Fruit fly (Drosophila melanogaster) whole organism, embryonic: ENCODE measurements around the gene yellow-f2.

Experiments
- Abd-B ChIP-seq: fragments of 200-800 bp; sonication (Bioruptor generic); optimal IDR thresholded peaks from 2 replicates; lab custom pipeline; 2018; ENCODE audit warnings: missing biosample characterization, mild to moderate bottlenecking, missing genetic modification characterization, moderate library complexity
- Asciz ChIP-seq: fragments of 200-800 bp; sonication (Bioruptor generic); optimal IDR thresholded peaks from 2 replicates; lab custom pipeline; 2017; ENCODE audit warnings: missing biosample characterization, mild to moderate bottlenecking, missing genetic modification characterization, missing genetic modification reagents
- Atf6 ChIP-seq: fragments of 200-800 bp; sonication (Bioruptor generic); IDR thresholded peaks from 2 replicates; pipeline ENCODE4 v1.3.6; 2022; ENCODE audit warnings: missing biosample characterization, missing genetic modification characterization
- CG10274 ChIP-seq: fragments of 200-800 bp; sonication (Bioruptor generic); optimal IDR thresholded peaks from 3 replicates; lab custom pipeline; 2017; ENCODE audit warnings: missing biosample characterization, mild to moderate bottlenecking, missing genetic modification characterization
- CG11085 ChIP-seq: fragments of 200-800 bp; sonication (Bioruptor generic); IDR thresholded peaks from 2 replicates; pipeline ENCODE4 v1.3.6; 2022; ENCODE audit warnings: missing biosample characterization, missing genetic modification characterization
- CG13123 ChIP-seq: fragments of 200-800 bp; sonication (Bioruptor generic); optimal IDR thresholded peaks from 2 replicates; lab custom pipeline; 2016; ENCODE audit warnings: missing biosample characterization, missing genetic modification characterization
- CG13624 ChIP-seq: fragments of 200-800 bp; sonication (Bioruptor generic); optimal IDR thresholded peaks from 2 replicates; lab custom pipeline; 2016; ENCODE audit warnings: missing biosample characterization, missing genetic modification characterization
- CG14965 ChIP-seq: fragments of 200-800 bp; sonication (Bioruptor generic); optimal IDR thresholded peaks from 2 replicates; lab custom pipeline; 2016; ENCODE audit warnings: missing biosample characterization, missing genetic modification characterization, borderline replicate concordance
- CG16779 ChIP-seq: fragments of 200-800 bp; sonication (Bioruptor generic); IDR thresholded peaks from 2 replicates; pipeline ENCODE4 v1.3.6; 2022; ENCODE audit warnings: missing biosample characterization, missing genetic modification characterization
- CG16815 ChIP-seq: fragments of 200-800 bp; sonication (Bioruptor generic); optimal IDR thresholded peaks from 3 replicates; lab custom pipeline; 2017; ENCODE audit warnings: missing biosample characterization, mild to moderate bottlenecking, missing genetic modification characterization
- CG17359 ChIP-seq: fragments of 200-800 bp; sonication (Bioruptor generic); optimal IDR thresholded peaks from 3 replicates; lab custom pipeline; 2018; ENCODE audit warnings: missing biosample characterization, mild to moderate bottlenecking, missing genetic modification characterization, moderate library complexity
- CG17361 ChIP-seq: fragments of 200-800 bp; sonication (Bioruptor generic); IDR thresholded peaks from 3 replicates; pipeline ENCODE4 v1.3.6; 2022; ENCODE audit warnings: missing biosample characterization, missing genetic modification characterization
- CG18011 ChIP-seq: fragments of 200-800 bp; sonication (Bioruptor generic); optimal IDR thresholded peaks from 2 replicates; lab custom pipeline; 2017; ENCODE audit warnings: missing biosample characterization, missing genetic modification characterization, mild to moderate bottlenecking, moderate library complexity, missing genotype
- CG2120 ChIP-seq: fragments of 200-800 bp; sonication (Bioruptor generic); optimal IDR thresholded peaks from 3 replicates; lab custom pipeline; 2016; ENCODE audit warnings: missing biosample characterization, missing genetic modification characterization
- CG31388 ChIP-seq: fragments of 200-800 bp; sonication (Bioruptor generic); optimal IDR thresholded peaks from 2 replicates; lab custom pipeline; 2016; ENCODE audit warnings: missing biosample characterization, missing genetic modification characterization
- CG32772 ChIP-seq: fragments of 200-800 bp; sonication (Bioruptor generic); IDR thresholded peaks from 2 replicates; pipeline ENCODE4 v1.3.6; 2022; ENCODE audit warnings: missing biosample characterization, missing genetic modification characterization
- CG4617 ChIP-seq: fragments of 200-800 bp; sonication (Bioruptor generic); optimal IDR thresholded peaks from 3 replicates; lab custom pipeline; 2016; ENCODE audit warnings: missing biosample characterization, missing genetic modification characterization, borderline replicate concordance
- Dbx ChIP-seq: fragments of 200-800 bp; sonication (Bioruptor generic); IDR thresholded peaks from 3 replicates; pipeline ENCODE4 v1.3.6; 2022; ENCODE audit warnings: missing biosample characterization, missing genetic modification characterization
- Dek ChIP-seq: fragments of 200-800 bp; sonication (Bioruptor generic); optimal IDR thresholded peaks from 3 replicates; lab custom pipeline; 2019; ENCODE audit warnings: missing biosample characterization, mild to moderate bottlenecking, missing genetic modification characterization, moderate library complexity
- Dip2 ChIP-seq: fragments of 200-800 bp; sonication (Bioruptor generic); IDR thresholded peaks from 2 replicates; pipeline ENCODE4 v1.3.6; 2022; ENCODE audit warnings: missing biosample characterization, missing genetic modification characterization
- Eip74EF ChIP-seq, 2 experiments: fragments of 200-800 bp in 1 of 2; fragments of >200 bp in 1 of 2; sonication (Bioruptor generic) in 1 of 2; optimal IDR thresholded peaks; 2 replicates each; lab custom pipeline; 2017 to 2019; ENCODE audit warnings: missing biosample characterization in 2 of 2, missing genetic modification characterization in 2 of 2, mild to moderate bottlenecking in 1 of 2, moderate library complexity in 1 of 2
- Fer3 ChIP-seq: fragments of 200-800 bp; sonication (Bioruptor generic); optimal IDR thresholded peaks from 2 replicates; lab custom pipeline; 2018; ENCODE audit warnings: missing biosample characterization, mild to moderate bottlenecking, missing genetic modification characterization, moderate library complexity
- MBD-R2 ChIP-seq: fragments of 200-800 bp; sonication (Bioruptor generic); IDR thresholded peaks from 2 replicates; pipeline ENCODE4 v1.3.6; 2022; ENCODE audit warnings: missing biosample characterization, missing genetic modification characterization
- MTF-1 ChIP-seq: fragments of 200-800 bp; sonication (Bioruptor generic); optimal IDR thresholded peaks from 2 replicates; lab custom pipeline; 2018; ENCODE audit warnings: missing biosample characterization, mild to moderate bottlenecking, missing genetic modification characterization, borderline replicate concordance
- Myb ChIP-seq: fragments of 200-800 bp; sonication (Bioruptor generic); optimal IDR thresholded peaks from 2 replicates; lab custom pipeline; 2016; ENCODE audit warnings: missing biosample characterization, missing genetic modification characterization
- NC2α ChIP-seq: fragments of 200-800 bp; sonication (Bioruptor generic); optimal IDR thresholded peaks from 2 replicates; lab custom pipeline; 2016; ENCODE audit warnings: missing biosample characterization, missing genetic modification characterization
- NFAT ChIP-seq: fragments of 200-800 bp; sonication (Bioruptor generic); IDR thresholded peaks from 2 replicates; pipeline ENCODE4 v1.3.6; 2022; ENCODE audit warnings: missing biosample characterization, missing genetic modification characterization
- bab2 ChIP-seq: fragments of 200-800 bp; sonication (Bioruptor generic); optimal IDR thresholded peaks from 2 replicates; lab custom pipeline; 2016; ENCODE audit warnings: missing biosample characterization, missing genetic modification characterization
- bbx ChIP-seq: fragments of 200-800 bp; sonication (Bioruptor generic); IDR thresholded peaks from 2 replicates; pipeline ENCODE4 v1.3.6; 2022; ENCODE audit warnings: missing biosample characterization, missing genetic modification characterization; ENCODE audit not compliant: partially characterized antibody
- chm ChIP-seq: fragments of 200-800 bp; sonication (Bioruptor generic); IDR thresholded peaks from 2 replicates; pipeline ENCODE4 v1.3.6; 2022; ENCODE audit warnings: missing biosample characterization, missing genetic modification characterization
- ci ChIP-seq: fragments of 200-800 bp; sonication (Bioruptor generic); IDR thresholded peaks from 3 replicates; pipeline ENCODE4 v1.3.6; 2022; ENCODE audit warnings: missing biosample characterization, missing genetic modification characterization
- ems ChIP-seq: fragments of 200-800 bp; sonication (Bioruptor generic); optimal IDR thresholded peaks from 3 replicates; lab custom pipeline; 2016; ENCODE audit warnings: missing biosample characterization, missing genetic modification characterization
- eyg ChIP-seq: fragments of 200-800 bp; sonication (Bioruptor generic); optimal IDR thresholded peaks from 3 replicates; lab custom pipeline; 2016; ENCODE audit warnings: missing biosample characterization, missing genetic modification characterization
- fd102C ChIP-seq: fragments of 200-800 bp; sonication (Bioruptor generic); optimal IDR thresholded peaks from 2 replicates; lab custom pipeline; 2018; ENCODE audit warnings: missing biosample characterization, mild to moderate bottlenecking, missing genetic modification characterization, moderate library complexity
- grau ChIP-seq: fragments of 200-800 bp; optimal IDR thresholded peaks from 3 replicates; lab custom pipeline; 2019; ENCODE audit warnings: missing biosample characterization, mild to moderate bottlenecking, missing genetic modification characterization, moderate library complexity
- grn ChIP-seq: fragments of 200-800 bp; sonication (Bioruptor generic); optimal IDR thresholded peaks from 3 replicates; lab custom pipeline; 2017; ENCODE audit warnings: missing biosample characterization, missing genetic modification characterization
- gsb-n ChIP-seq: fragments of 200-800 bp; sonication (Bioruptor generic); optimal IDR thresholded peaks from 3 replicates; lab custom pipeline; 2018; ENCODE audit warnings: missing biosample characterization, mild to moderate bottlenecking, missing genetic modification characterization
- lola ChIP-seq, 3 experiments: fragments of >200 bp in 2 of 3; fragments of 200-800 bp in 1 of 3; sonication (Bioruptor generic) in 1 of 3; optimal IDR thresholded peaks; 2 replicates each; lab custom pipeline; 2017 to 2019; ENCODE audit warnings: missing biosample characterization in 3 of 3, missing genetic modification characterization in 3 of 3, mild to moderate bottlenecking in 1 of 3, moderate library complexity in 1 of 3
- mam ChIP-seq: fragments of 200-800 bp; sonication (Bioruptor generic); optimal IDR thresholded peaks from 3 replicates; lab custom pipeline; 2016; ENCODE audit warnings: missing biosample characterization, missing genetic modification characterization
- nerfin-2 ChIP-seq: fragments of 200-800 bp; sonication (Bioruptor generic); IDR thresholded peaks from 2 replicates; pipeline ENCODE4 v1.3.6; 2022; ENCODE audit warnings: missing biosample characterization, missing genetic modification characterization; ENCODE audit not compliant: partially characterized antibody
- p53 ChIP-seq: fragments of 200-800 bp; sonication (Bioruptor generic); optimal IDR thresholded peaks from 2 replicates; lab custom pipeline; 2016; ENCODE audit warnings: missing biosample characterization, missing genetic modification characterization
- pho ChIP-seq: fragments of 200-800 bp; sonication (Bioruptor generic); optimal IDR thresholded peaks from 2 replicates; lab custom pipeline; 2016; ENCODE audit warnings: missing biosample characterization, missing genetic modification characterization
- pzg ChIP-seq: fragments of 200-800 bp; sonication (Bioruptor generic); optimal IDR thresholded peaks from 3 replicates; lab custom pipeline; 2018; ENCODE audit warnings: missing biosample characterization, mild to moderate bottlenecking, missing genetic modification characterization, moderate library complexity
- shn ChIP-seq: fragments of 200-800 bp; sonication (Bioruptor generic); optimal IDR thresholded peaks from 3 replicates; lab custom pipeline; 2016; ENCODE audit warnings: missing biosample characterization, missing genetic modification characterization
- sisA ChIP-seq: fragments of 200-800 bp; sonication (Bioruptor generic); IDR thresholded peaks from 2 replicates; pipeline ENCODE4 v1.3.6; 2022; ENCODE audit warnings: missing biosample characterization, missing genetic modification characterization
- tup ChIP-seq: fragments of 200-800 bp; sonication (Bioruptor generic); optimal IDR thresholded peaks from 2 replicates; lab custom pipeline; 2016; ENCODE audit warnings: missing biosample characterization, mild to moderate bottlenecking, missing genetic modification characterization, moderate library complexity
- z ChIP-seq: fragments of 200-800 bp; sonication (Bioruptor generic); IDR thresholded peaks from 3 replicates; pipeline ENCODE4 v1.3.6; 2022; ENCODE audit warnings: missing biosample characterization, missing genetic modification characterization
- zen ChIP-seq: fragments of 200-800 bp; sonication (Bioruptor generic); optimal IDR thresholded peaks from 3 replicates; lab custom pipeline; 2018; ENCODE audit warnings: missing biosample characterization, mild to moderate bottlenecking, missing genetic modification characterization, moderate library complexity
- zen2 ChIP-seq: fragments of 200-800 bp; sonication (Bioruptor generic); IDR thresholded peaks from 3 replicates; pipeline ENCODE4 v1.3.6; 2022; ENCODE audit warnings: missing biosample characterization, missing genetic modification characterization; ENCODE audit not compliant: partially characterized antibody
- zf30C ChIP-seq: fragments of 200-800 bp; sonication (Bioruptor generic); optimal IDR thresholded peaks from 3 replicates; lab custom pipeline; 2018; ENCODE audit warnings: missing biosample characterization, mild to moderate bottlenecking, missing genetic modification characterization

Gene yellow-f2

dm6 chr3R:12980628-12981219 lies 14.2 kb downstream of the yellow-f2 start, which contains the start of gene Paip2 (continued):
- no peak for TF ChIP-seq CG11085
- no peak for TF ChIP-seq NC2α (GFP tag; lab: Kevin White, UChicago)
- TF ChIP-seq gsb-n (tag; lab: Kevin White, UChicago): no peak
- no peak for TF ChIP-seq bab2 (GFP tag; lab: Kevin White, UChicago)
- no peak for TF ChIP-seq z (GFP tag; lab: Robert Waterston, UW)
- peak; percentile 6 for TF ChIP-seq CG2120 (GFP tag; lab: Kevin White, UChicago)
- TF ChIP-seq CG4617 (GFP tag; lab: Kevin White, UChicago): peak; percentile 46
- TF ChIP-seq CG13624 (GFP tag; lab: Kevin White, UChicago): no peak
- no peak for TF ChIP-seq Dbx
- no peak for TF ChIP-seq CG10274 (GFP tag; lab: Kevin White, UChicago)
- no peak for TF ChIP-seq Eip74EF (GFP tag; optimal IDR thresholded peaks at IDR 0.05; lab: Kevin White, UChicago)
- no peak for TF ChIP-seq CG17359 (tag; lab: Kevin White, UChicago)
- no peak; the same call in 1 of the 2 replicates for TF ChIP-seq MBD-R2 (GFP tag; lab: Robert Waterston, UW)
- peak; percentile 74 for TF ChIP-seq Abd-B
- TF ChIP-seq ems (GFP tag; lab: Kevin White, UChicago): no peak
- TF ChIP-seq lola (GFP tag; optimal IDR thresholded peaks at IDR 0.05; lab: Kevin White, UChicago): peak in 1 of 3 experiments; percentile 32
- peak; percentile 15 for TF ChIP-seq grau (tag; lab: Kevin White, UChicago)
- no peak for TF ChIP-seq Dip2
- TF ChIP-seq Atf6 (GFP tag; lab: Robert Waterston, UW): no peak
- TF ChIP-seq ci (GFP tag; lab: Robert Waterston, UW): no peak; the same call in 2 of the 3 replicates
- TF ChIP-seq zen: peak; percentile 55
- no peak for TF ChIP-seq CG31388 (GFP tag; lab: Kevin White, UChicago)
- TF ChIP-seq pzg (GFP tag; lab: Kevin White, UChicago): peak; percentile 87
- no peak for TF ChIP-seq NFAT (GFP tag; lab: Robert Waterston, UW)
- peak; percentile 19 for TF ChIP-seq Dek (tag; lab: Kevin White, UChicago)
- peak; percentile 97 for TF ChIP-seq bbx
- TF ChIP-seq CG13123 (GFP tag; lab: Kevin White, UChicago): no peak
- TF ChIP-seq grn: peak; percentile 68
- TF ChIP-seq Myb (GFP tag; lab: Kevin White, UChicago): peak; percentile 63
- no peak for TF ChIP-seq mam (GFP tag; lab: Kevin White, UChicago)
- peak; percentile 98 for TF ChIP-seq zen2 (GFP tag; lab: Robert Waterston, UW)
- no peak for TF ChIP-seq shn (GFP tag; lab: Kevin White, UChicago)
- no peak for TF ChIP-seq Fer3
- TF ChIP-seq MTF-1 (GFP tag; lab: Kevin White, UChicago): no peak
- TF ChIP-seq CG16779 (GFP tag; lab: Robert Waterston, UW): no peak
- no peak for TF ChIP-seq Asciz (GFP tag; lab: Kevin White, UChicago)
- TF ChIP-seq sisA: no peak
- no peak for TF ChIP-seq tup (GFP tag; lab: Kevin White, UChicago)
- peak; percentile 88 for TF ChIP-seq CG18011 (GFP tag; lab: Kevin White, UChicago)
- peak; percentile 46; the same call in 2 of the 3 replicates for TF ChIP-seq CG17361 (GFP tag; lab: Robert Waterston, UW)
- TF ChIP-seq CG14965 (GFP tag; lab: Kevin White, UChicago): no peak
- no peak for TF ChIP-seq eyg
- peak; percentile 98 for TF ChIP-seq nerfin-2 (GFP tag; lab: Robert Waterston, UW)
- peak; percentile 8 for TF ChIP-seq pho
- no peak for TF ChIP-seq zf30C
- peak; percentile 58 for TF ChIP-seq CG32772
- TF ChIP-seq p53 (GFP tag; lab: Kevin White, UChicago): no peak
- no peak for TF ChIP-seq fd102C (GFP tag; lab: Kevin White, UChicago)
- TF ChIP-seq CG16815: no peak
- TF ChIP-seq chm: peak; percentile 46; the same call in 1 of the 2 replicates
